Worm (Caenorhabditis elegans): ENCODE results near the gene spig-3.

Gene spig-3

ce11 chrV:14299569-14300064 is at the start of gene spig-3, which contains the start of gene F14D7.12:
Gene spig-3 (minus strand): TSS chrV:14299669.
Gene F14D7.12 (plus strand): TSS chrV:14300014.
- TF ChIP-seq ceh-9 (tag; optimal IDR thresholded peaks at IDR 0.05) = no peak
- no peak for TF ChIP-seq pha-4 (tag; optimal IDR thresholded peaks at IDR 0.05)
- TF ChIP-seq zag-1 (tag; optimal IDR thresholded peaks at IDR 0.05) = no peak

- TF ChIP-seq tbx-2 (tag; optimal IDR thresholded peaks at IDR 0.05) (peak; percentile 75), ceh-28 (tag; optimal IDR thresholded peaks at IDR 0.05) (peak; percentile 76), nhr-11 (tag; optimal IDR thresholded peaks at IDR 0.05) (peak; percentile 68), unc-62 (GFP tag; optimal IDR thresholded peaks at IDR 0.05) (peak; percentile 63), ZK546.5 (tag; optimal IDR thresholded peaks at IDR 0.05) (no peak), ama-1 (optimal IDR thresholded peaks at IDR 0.05) (no peak), ceh-16 (tag; optimal IDR thresholded peaks at IDR 0.05) (no peak), nhr-237 (tag; optimal IDR thresholded peaks at IDR 0.05) (no peak), nhr-12 (tag; optimal IDR thresholded peaks at IDR 0.05) (no peak), lin-15B (tag; optimal IDR thresholded peaks at IDR 0.05) (peak; percentile 66), mdl-1 (tag; optimal IDR thresholded peaks at IDR 0.05) (peak; percentile 34), mml-1 (tag; optimal IDR thresholded peaks at IDR 0.05) (no peak), pha-4 (tag; optimal IDR thresholded peaks at IDR 0.05) (peak; percentile 95), egl-27 (tag; optimal IDR thresholded peaks at IDR 0.05) (no peak), sea-2 (GFP tag; optimal IDR thresholded peaks at IDR 0.05) (no peak), aly-2 (tag; optimal IDR thresholded peaks at IDR 0.05) (no peak), hmg-11 (tag; optimal IDR thresholded peaks at IDR 0.05) (no peak), elt-3 (tag; optimal IDR thresholded peaks at IDR 0.05) (no peak), daf-12 (tag; optimal IDR thresholded peaks at IDR 0.05) (peak; percentile 55), lin-39 (tag; optimal IDR thresholded peaks at IDR 0.05) (peak; percentile 88), R02D3.7 (tag; optimal IDR thresholded peaks at IDR 0.05) (peak; percentile 85), ztf-11 (tag; optimal IDR thresholded peaks at IDR 0.05) (no peak), zag-1 (tag; optimal IDR thresholded peaks at IDR 0.05) (no peak), eor-1 (tag; optimal IDR thresholded peaks at IDR 0.05) (no peak), nhr-25 (tag; optimal IDR thresholded peaks at IDR 0.05) (peak; percentile 83), elt-2 (tag; optimal IDR thresholded peaks at IDR 0.05) (no peak), lsy-12 (tag; optimal IDR thresholded peaks at IDR 0.05) (peak; percentile 82), unc-39 (tag; optimal IDR thresholded peaks at IDR 0.05) (no peak), elt-1 (tag; optimal IDR thresholded peaks at IDR 0.05) (peak; percentile 62), ztf-4 (tag; optimal IDR thresholded peaks at IDR 0.05) (no peak), ceh-9 (tag; optimal IDR thresholded peaks at IDR 0.05) (no peak), skn-1 (tag; optimal IDR thresholded peaks at IDR 0.05) (peak; percentile 56), snpc-4 (tag; optimal IDR thresholded peaks at IDR 0.05) (peak; percentile 92), ceh-82 (tag; optimal IDR thresholded peaks at IDR 0.05) (peak; percentile 82), fkh-10 (GFP tag; optimal IDR thresholded peaks at IDR 0.05) (peak; percentile 76), fos-1 (tag; optimal IDR thresholded peaks at IDR 0.05) (peak; percentile 30), nhr-77 (tag; optimal IDR thresholded peaks at IDR 0.05) (peak; percentile 78), pqm-1 (tag; optimal IDR thresholded peaks at IDR 0.05) (peak; percentile 20), nhr-28 (tag; optimal IDR thresholded peaks at IDR 0.05) (no peak), egl-5 (tag; optimal IDR thresholded peaks at IDR 0.05) (peak; percentile 93), nhr-43 (tag; optimal IDR thresholded peaks at IDR 0.05; ENCODE audit: poor library complexity, severe bottlenecking) (peak; percentile 93), nhr-67 (tag; optimal IDR thresholded peaks at IDR 0.05) (no peak), nhr-76 (tag; optimal IDR thresholded peaks at IDR 0.05) (no peak), nhr-23 (tag; optimal IDR thresholded peaks at IDR 0.05) (peak; percentile 97), nfya-1 (tag; optimal IDR thresholded peaks at IDR 0.05; ENCODE audit: insufficient read depth) (peak; percentile 95), fkh-2 (tag; optimal IDR thresholded peaks at IDR 0.05) (no peak), jun-1 (tag; optimal IDR thresholded peaks at IDR 0.05) (peak; percentile 78)
These were observed 47.9 kb upstream of the spig-3 start, which contains the start of gene cept-2 for ce11 chrV:14347234-14347826. Gene cept-2 (plus strand): TSS chrV:14347766.

Data from whole organism, L3 larva.